Worm (Caenorhabditis elegans): ENCODE data around the gene Y57G11C.22.
A peak's percentile ranks its signal among the peaks of the same experiment; 100 is the strongest.

The Y57G11C.22 gene

DNA sequence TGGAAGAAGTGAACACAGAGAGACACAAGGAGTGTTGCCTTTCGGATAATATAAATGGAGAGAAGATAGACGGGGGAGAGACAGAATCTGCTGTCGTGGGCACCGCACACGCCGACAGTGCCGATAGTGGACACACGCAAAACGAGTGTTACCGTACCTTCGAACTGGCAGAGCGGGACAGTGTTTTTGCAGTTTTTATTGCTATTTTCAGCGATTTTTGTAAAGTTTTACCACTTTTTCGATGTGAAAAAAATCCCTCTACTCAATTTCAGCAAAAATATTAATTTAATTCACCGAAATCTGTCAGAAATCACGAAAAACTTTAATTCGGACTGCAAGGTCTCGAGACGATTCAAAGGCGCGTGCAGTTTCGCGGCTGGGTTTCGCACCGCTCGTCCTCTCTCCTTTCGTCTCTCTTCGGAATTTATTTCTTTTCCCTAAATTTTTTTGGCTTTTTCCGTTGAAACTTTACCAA is 12.1 kb upstream of the Y57G11C.22 start, which contains the start of gene sec-61.A:
Gene sec-61.A, minus strand, starts transcription at position 387 of the 475 bp plus-strand sequence.
- TF ChIP-seq F13C5.2 (tag; optimal IDR thresholded peaks at IDR 0.05) (peak; percentile 57), pes-1 (GFP tag; IDR thresholded peaks at IDR 0.05) (no peak), hmg-4 (GFP tag; optimal IDR thresholded peaks at IDR 0.05) (peak; percentile 59)

- no peak for TF ChIP-seq sea-1 (GFP tag; conservative IDR thresholded peaks at IDR 0.05)
- TF ChIP-seq flt-1 (GFP tag; IDR thresholded peaks at IDR 0.05), result no peak
- no peak for TF ChIP-seq tbx-11 (GFP tag; IDR thresholded peaks at IDR 0.05)
- no peak for TF ChIP-seq ceh-36 (tag; optimal IDR thresholded peaks at IDR 0.05)
- no peak for TF ChIP-seq hnd-1 (tag; optimal IDR thresholded peaks at IDR 0.05)
- no peak for TF ChIP-seq scrt-1 (GFP tag; IDR thresholded peaks at IDR 0.05)
- no peak for TF ChIP-seq ama-1 (optimal IDR thresholded peaks at IDR 0.05)
- TF ChIP-seq pes-1 (GFP tag; IDR thresholded peaks at IDR 0.05), result no peak
- no peak for TF ChIP-seq tbx-37 (GFP tag; conservative IDR thresholded peaks at IDR 0.05)
- TF ChIP-seq B0310.2 (tag; optimal IDR thresholded peaks at IDR 0.05), result no peak
- no peak for TF ChIP-seq ceh-13 (GFP tag; optimal IDR thresholded peaks at IDR 0.05)
- TF ChIP-seq ets-7 (tag; optimal IDR thresholded peaks at IDR 0.05), result no peak
Measured at ce11 chrIV:14825379-14825778, 11.6 kb upstream of the Y57G11C.22 start, which contains the start of gene rps-18. Gene rps-18 (plus strand): TSS chrIV:14825679.

DNA sequence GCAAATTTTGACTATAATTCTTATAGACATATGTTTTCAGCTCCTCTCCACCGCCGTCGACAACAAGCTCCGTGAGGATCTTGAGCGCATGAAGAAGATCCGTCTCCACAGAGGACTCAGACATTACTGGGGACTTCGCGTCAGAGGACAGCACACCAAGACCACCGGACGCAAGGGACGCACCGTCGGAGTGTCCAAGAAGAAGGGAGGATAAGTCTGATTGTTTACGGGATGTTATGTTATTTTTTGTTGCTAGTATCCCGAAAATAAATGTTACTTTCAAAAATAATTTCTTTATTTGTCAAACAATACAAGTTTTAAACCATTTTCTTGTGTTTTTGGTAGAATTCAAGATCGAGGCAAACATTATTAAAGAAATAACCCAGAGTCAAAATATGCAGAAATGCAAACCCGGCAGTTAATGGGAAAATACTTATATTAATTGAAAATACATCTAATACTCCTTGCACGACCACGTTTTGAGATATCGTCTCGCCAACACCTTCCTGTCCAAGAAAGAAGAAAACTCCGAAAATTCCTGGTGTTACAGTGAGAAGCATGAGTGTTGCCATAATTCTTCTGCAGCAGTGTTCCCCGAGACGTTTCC is 10.8 kb upstream of the Y57G11C.22 start:
- TF ChIP-seq tbx-37 (GFP tag; conservative IDR thresholded peaks at IDR 0.05), result no peak
- TF ChIP-seq hmbx-1 (tag; optimal IDR thresholded peaks at IDR 0.05), result no peak
- TF ChIP-seq F13C5.2 (tag; optimal IDR thresholded peaks at IDR 0.05), result no peak
- no peak for TF ChIP-seq B0310.2 (tag; optimal IDR thresholded peaks at IDR 0.05)
- TF ChIP-seq pes-1 (GFP tag; IDR thresholded peaks at IDR 0.05), result no peak
- TF ChIP-seq tra-4 (tag; optimal IDR thresholded peaks at IDR 0.05), result no peak
- TF ChIP-seq ceh-13 (GFP tag; optimal IDR thresholded peaks at IDR 0.05), result no peak
- no peak for TF ChIP-seq tbx-11 (GFP tag; IDR thresholded peaks at IDR 0.05)
- TF ChIP-seq ama-1 (optimal IDR thresholded peaks at IDR 0.05), result no peak
- no peak for TF ChIP-seq ceh-36 (tag; optimal IDR thresholded peaks at IDR 0.05)
- TF ChIP-seq scrt-1 (GFP tag; IDR thresholded peaks at IDR 0.05), result no peak

DNA sequence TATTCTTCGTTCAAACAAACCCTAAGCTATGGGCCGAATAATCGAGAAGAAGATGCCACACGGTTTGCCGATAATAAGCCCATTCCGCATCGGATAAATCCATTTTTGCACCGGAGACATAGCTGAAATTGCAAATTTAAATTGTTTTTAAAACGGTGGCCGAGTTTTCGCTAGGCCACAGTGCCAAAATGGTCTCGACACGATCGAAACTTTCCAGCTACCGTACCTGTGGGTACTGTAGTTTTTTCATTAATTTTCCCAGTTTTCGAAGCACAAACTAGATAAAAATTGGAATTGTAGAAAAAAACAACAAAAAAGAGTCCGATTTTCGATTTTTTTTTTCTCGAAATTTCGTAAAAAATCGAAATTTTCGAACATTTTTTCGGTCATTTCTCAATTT is 8.8 kb upstream of the Y57G11C.22 start:
- no peak for TF ChIP-seq F13C5.2 (tag; optimal IDR thresholded peaks at IDR 0.05)
- no peak for TF ChIP-seq tra-4 (tag; optimal IDR thresholded peaks at IDR 0.05)
- no peak for TF ChIP-seq hmg-4 (GFP tag; optimal IDR thresholded peaks at IDR 0.05)
- TF ChIP-seq ceh-36 (tag; optimal IDR thresholded peaks at IDR 0.05), result no peak
- TF ChIP-seq tbx-11 (GFP tag; IDR thresholded peaks at IDR 0.05), result no peak
- TF ChIP-seq scrt-1 (GFP tag; IDR thresholded peaks at IDR 0.05), result no peak
- TF ChIP-seq aly-1 (tag; optimal IDR thresholded peaks at IDR 0.05), result no peak
- TF ChIP-seq ceh-13 (GFP tag; optimal IDR thresholded peaks at IDR 0.05), result no peak
- TF ChIP-seq flt-1 (GFP tag; IDR thresholded peaks at IDR 0.05), result no peak
- TF ChIP-seq B0310.2 (tag; optimal IDR thresholded peaks at IDR 0.05), result no peak
- no peak for TF ChIP-seq tbx-37 (GFP tag; conservative IDR thresholded peaks at IDR 0.05)
- TF ChIP-seq ama-1 (optimal IDR thresholded peaks at IDR 0.05), result no peak
- TF ChIP-seq pes-1 (GFP tag; IDR thresholded peaks at IDR 0.05), result no peak
- no peak for TF ChIP-seq hmbx-1 (tag; optimal IDR thresholded peaks at IDR 0.05)
- TF ChIP-seq sea-1 (GFP tag; conservative IDR thresholded peaks at IDR 0.05), result no peak
- no peak for TF ChIP-seq hnd-1 (tag; optimal IDR thresholded peaks at IDR 0.05)
- TF ChIP-seq ets-7 (tag; optimal IDR thresholded peaks at IDR 0.05), result no peak

DNA sequence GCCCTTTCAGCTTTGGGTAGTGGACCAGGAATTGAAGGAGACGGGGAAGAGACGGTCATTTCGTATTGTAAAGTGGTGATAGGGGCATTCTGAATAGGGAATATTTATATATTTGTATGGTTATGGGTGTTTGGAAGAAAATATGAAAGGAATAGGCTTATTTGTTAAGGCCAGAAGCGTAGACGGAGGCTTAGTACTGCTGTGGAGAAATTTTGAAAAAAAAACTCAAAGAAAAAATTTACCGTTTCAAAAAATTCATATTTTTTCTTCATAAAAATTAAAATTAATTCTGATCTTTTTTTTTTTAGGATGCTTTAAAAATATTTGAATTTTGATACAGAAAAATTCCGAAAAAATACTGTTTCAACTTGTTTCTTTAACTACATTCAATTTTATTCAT is 8.0 kb upstream of the Y57G11C.22 start, which contains the start of gene hhat-2:
Gene hhat-2, minus strand, starts transcription at position 101 of the 400 bp plus-strand sequence.
- no peak for TF ChIP-seq ceh-13 (GFP tag; optimal IDR thresholded peaks at IDR 0.05)
- TF ChIP-seq ets-7 (tag; optimal IDR thresholded peaks at IDR 0.05), result no peak
- no peak for TF ChIP-seq hnd-1 (tag; optimal IDR thresholded peaks at IDR 0.05)
- TF ChIP-seq ama-1 (optimal IDR thresholded peaks at IDR 0.05), result no peak
- no peak for TF ChIP-seq flt-1 (GFP tag; IDR thresholded peaks at IDR 0.05)
- no peak for TF ChIP-seq hmbx-1 (tag; optimal IDR thresholded peaks at IDR 0.05)
- no peak for TF ChIP-seq pes-1 (GFP tag; IDR thresholded peaks at IDR 0.05)
- TF ChIP-seq tbx-11 (GFP tag; IDR thresholded peaks at IDR 0.05), result no peak
- no peak for TF ChIP-seq B0310.2 (tag; optimal IDR thresholded peaks at IDR 0.05)
- no peak for TF ChIP-seq tra-4 (tag; optimal IDR thresholded peaks at IDR 0.05)
- no peak for TF ChIP-seq sea-1 (GFP tag; conservative IDR thresholded peaks at IDR 0.05)
- TF ChIP-seq ceh-36 (tag; optimal IDR thresholded peaks at IDR 0.05), result no peak
- no peak for TF ChIP-seq hmg-4 (GFP tag; optimal IDR thresholded peaks at IDR 0.05)
- TF ChIP-seq scrt-1 (GFP tag; IDR thresholded peaks at IDR 0.05), result no peak
- no peak for TF ChIP-seq F13C5.2 (tag; optimal IDR thresholded peaks at IDR 0.05)
- no peak for TF ChIP-seq tbx-37 (GFP tag; conservative IDR thresholded peaks at IDR 0.05)
- no peak for TF ChIP-seq aly-1 (tag; optimal IDR thresholded peaks at IDR 0.05)

DNA sequence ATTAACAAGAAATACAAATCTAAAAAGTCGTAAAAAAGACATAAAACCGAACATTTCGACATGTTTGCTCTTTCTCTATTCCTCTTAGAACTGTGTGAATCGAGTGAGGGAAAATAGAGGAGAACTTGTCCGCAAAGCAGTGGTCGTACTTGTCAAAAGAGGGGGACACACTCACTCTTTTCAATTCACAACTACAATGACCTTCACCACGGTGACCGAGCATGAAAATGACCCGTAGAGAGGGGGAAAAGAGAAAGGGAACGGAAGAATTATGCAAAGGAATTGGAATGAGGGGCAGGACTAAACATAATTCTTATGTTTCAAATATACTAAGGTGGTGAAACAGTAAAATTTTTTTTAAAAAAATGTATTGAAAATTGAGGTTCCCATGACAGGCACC is 3.5 kb upstream of the Y57G11C.22 start:
- TF ChIP-seq tbx-37 (GFP tag; conservative IDR thresholded peaks at IDR 0.05) (no peak), ceh-13 (GFP tag; optimal IDR thresholded peaks at IDR 0.05) (no peak), F13C5.2 (tag; optimal IDR thresholded peaks at IDR 0.05) (no peak), hmbx-1 (tag; optimal IDR thresholded peaks at IDR 0.05) (no peak)

- TF ChIP-seq ets-7 (tag; optimal IDR thresholded peaks at IDR 0.05), result peak; percentile 42
- TF ChIP-seq ceh-13 (GFP tag; optimal IDR thresholded peaks at IDR 0.05), result peak; percentile 56
- TF ChIP-seq scrt-1 (GFP tag; IDR thresholded peaks at IDR 0.05), result no peak; the same call in 1 of the 2 replicates
- TF ChIP-seq tbx-37 (GFP tag; conservative IDR thresholded peaks at IDR 0.05), result peak; percentile 73
- TF ChIP-seq tbx-11 (GFP tag; IDR thresholded peaks at IDR 0.05), result peak; percentile 88
- TF ChIP-seq ama-1 (optimal IDR thresholded peaks at IDR 0.05), result no peak
- TF ChIP-seq tra-4 (tag; optimal IDR thresholded peaks at IDR 0.05), result peak; percentile 23
- TF ChIP-seq hmbx-1 (tag; optimal IDR thresholded peaks at IDR 0.05), result peak; percentile 25
- no peak; the same call in 1 of the 2 replicates for TF ChIP-seq sea-1 (GFP tag; conservative IDR thresholded peaks at IDR 0.05)
- peak; percentile 64 for TF ChIP-seq hnd-1 (tag; optimal IDR thresholded peaks at IDR 0.05)
- peak; percentile 69 for TF ChIP-seq aly-1 (tag; optimal IDR thresholded peaks at IDR 0.05)
- no peak for TF ChIP-seq hmg-4 (GFP tag; optimal IDR thresholded peaks at IDR 0.05)
- TF ChIP-seq ceh-36 (tag; optimal IDR thresholded peaks at IDR 0.05), result peak; percentile 62
- TF ChIP-seq B0310.2 (tag; optimal IDR thresholded peaks at IDR 0.05), result peak; percentile 30
- TF ChIP-seq flt-1 (GFP tag; IDR thresholded peaks at IDR 0.05), result peak; percentile 80
- TF ChIP-seq pes-1 (GFP tag; IDR thresholded peaks at IDR 0.05), result peak; percentile 86
- TF ChIP-seq F13C5.2 (tag; optimal IDR thresholded peaks at IDR 0.05), result peak; percentile 71
Measured at ce11 chrIV:14838095-14838494, 1.1 kb downstream of the Y57G11C.22 start.
